Worm (Caenorhabditis elegans) whole organism, L4 larva: Measurements from ENCODE around the gene H12D21.5.

ENCODE experiments used
- Y48G9A.11 ChIP-seq: fragments of 200-800 bp; sonication (Bioruptor generic); IDR thresholded peaks from 2 replicates; pipeline ENCODE4 v1.3.6; 2022; ENCODE audit warnings: missing genetic modification reagents, missing genetic modification characterization, missing compliant biosample characterization
- daf-8 ChIP-seq: fragments of 200-800 bp; sonication (Bioruptor generic); IDR thresholded peaks from 2 replicates; pipeline ENCODE4 v1.3.6; 2022; ENCODE audit warnings: missing genetic modification characterization, missing compliant biosample characterization
- fkh-10 ChIP-seq: fragments of 150-350 bp; optimal IDR thresholded peaks from 2 replicates; lab custom pipeline; 2014; ENCODE audit warnings: missing biosample characterization, missing genetic modification reagents, missing genetic modification characterization
- mdl-1 ChIP-seq, 2 experiments: fragments of 150-350 bp in 1 of 2; sonication (generic microtip) in 1 of 2; optimal IDR thresholded peaks; 2 replicates each; lab custom pipeline; 2014 to 2017; ENCODE audit warnings: missing biosample characterization in 2 of 2, missing genetic modification characterization in 2 of 2
- mxl-3 ChIP-seq: fragments of 200-800 bp; sonication (Bioruptor generic); optimal IDR thresholded peaks from 2 replicates; lab custom pipeline; 2018; ENCODE audit warnings: mild to moderate bottlenecking, missing genetic modification characterization, missing compliant biosample characterization
- nhr-237 ChIP-seq: sonication (generic microtip); optimal IDR thresholded peaks from 2 replicates; lab custom pipeline; 2017; ENCODE audit warnings: missing biosample characterization, missing genetic modification characterization
- nhr-41 ChIP-seq: fragments of 200-800 bp; sonication (Bioruptor generic); IDR thresholded peaks from 2 replicates; pipeline ENCODE4 v1.3.6; 2022; ENCODE audit warnings: missing genetic modification reagents, missing genetic modification characterization, missing compliant biosample characterization

DNA sequence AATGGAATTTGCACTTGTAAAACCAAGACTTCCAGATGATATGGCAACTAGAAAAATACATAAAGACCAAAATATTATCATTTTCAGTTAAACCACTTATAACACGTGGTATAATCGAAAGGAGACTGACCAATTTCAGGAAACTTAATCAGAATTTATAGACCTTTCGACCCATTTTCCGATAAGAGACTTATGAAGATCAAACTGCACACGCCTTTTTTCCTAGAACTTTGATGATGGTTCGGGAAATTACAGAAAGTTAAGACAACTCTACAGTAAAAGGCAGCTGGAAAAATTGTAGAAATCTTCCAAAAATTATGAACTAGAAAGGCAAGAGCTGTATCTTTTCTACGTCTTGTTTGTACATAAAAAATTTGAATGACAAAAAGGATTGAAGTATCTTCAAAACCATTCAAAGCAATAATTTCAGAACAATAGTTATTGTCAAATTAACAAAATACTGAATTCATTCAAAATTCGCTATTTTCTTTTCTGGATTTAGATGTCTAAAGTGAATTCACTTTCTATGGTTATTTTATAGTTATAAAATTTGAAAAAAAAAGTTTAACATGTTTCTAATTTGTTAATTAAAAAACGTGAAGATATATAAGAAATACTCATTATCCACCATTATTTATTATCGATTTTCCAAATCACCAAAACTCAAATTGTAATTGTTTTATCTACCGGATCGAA is at the start of gene H12D21.5, which contains the start of gene mpst-2:
- no peak for TF ChIP-seq daf-8 (GFP tag; lab: Robert Waterston, UW)
- no peak for TF ChIP-seq fkh-10
- TF ChIP-seq nhr-41, result no peak
- TF ChIP-seq Y48G9A.11 (GFP tag; lab: Robert Waterston, UW), result no peak
- TF ChIP-seq mdl-1 (tag; optimal IDR thresholded peaks at IDR 0.05; lab: Kevin White, UChicago), result no peak
- no peak for TF ChIP-seq mxl-3 (GFP tag; lab: Kevin White, UChicago)
- no peak for TF ChIP-seq nhr-237 (tag; lab: Kevin White, UChicago)
